Fruit fly (Drosophila melanogaster) S2 (cell line): ENCODE results near the gene comm2.

Source experiments
- CG8478 ChIP-seq: fragments of >200 bp; optimal IDR thresholded peaks from 2 replicates; lab custom pipeline; 2018
- CTCF ChIP-seq, 2 experiments: fragments of >200 bp; optimal IDR thresholded peaks; 2 replicates each; lab custom pipeline; 2018

DNA sequence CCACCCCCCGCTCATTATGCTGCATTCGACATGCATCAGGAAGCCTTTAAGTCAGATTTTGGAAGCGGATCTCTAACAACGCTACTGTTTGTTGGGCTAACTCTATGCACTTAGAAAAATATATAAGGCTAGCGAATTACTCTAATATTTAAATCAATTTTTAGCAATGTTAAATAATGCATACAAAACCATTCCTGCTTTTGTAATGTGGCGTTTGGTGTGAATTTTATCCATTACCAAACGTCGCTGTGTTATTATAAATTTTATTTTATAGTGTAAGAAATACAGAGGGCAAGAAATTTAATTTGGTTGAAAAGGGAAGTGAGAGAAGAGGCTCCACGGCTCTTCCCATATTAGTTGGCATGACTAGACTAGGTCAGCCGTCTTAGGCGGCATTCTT lies 26.9 kb downstream of the comm2 start:
- TF ChIP-seq CG8478 (lab: Kevin White, UChicago) (no peak), CTCF (optimal IDR thresholded peaks at IDR 0.05; lab: Kevin White, UChicago) (no peak)
